Worm (Caenorhabditis elegans) whole organism, L4/young adult: ENCODE results near the gene T18D3.9.

Source experiments
- dao-5 ChIP-seq: sonication (generic microtip); optimal IDR thresholded peaks from 2 replicates; lab custom pipeline; 2016; ENCODE audit warnings: missing genotype, missing genetic modification characterization, moderate library complexity, missing compliant biosample characterization
- him-1 ChIP-seq: sonication (generic microtip); optimal IDR thresholded peaks from 2 replicates; lab custom pipeline; 2016; ENCODE audit warnings: missing genotype, missing genetic modification reagents, missing genetic modification characterization, missing compliant biosample characterization

- no peak for TF ChIP-seq him-1 (tag; lab: Kevin White, UChicago)
- no peak for TF ChIP-seq dao-5 (tag; lab: Kevin White, UChicago)
Measured at ce11 chrX:12430309-12430708, 23.9 kb downstream of the T18D3.9 start, which contains the start of gene med-1.
